Worm (Caenorhabditis elegans) whole organism, midembryonic: ENCODE data around the gene C36E6.8.

Experiments used
- T22C8.4 ChIP-seq: fragments of 200-800 bp; sonication (Bioruptor generic); IDR thresholded peaks from 2 replicates; pipeline ENCODE4 v1.3.6; 2022; ENCODE audit warnings: missing genetic modification characterization, missing compliant biosample characterization
- cog-1 ChIP-seq: sonication (generic microtip); optimal IDR thresholded peaks from 2 replicates; lab custom pipeline; 2016; ENCODE audit warnings: missing genetic modification characterization, missing compliant biosample characterization
- flt-1 ChIP-seq: fragments of 200-800 bp; sonication (Bioruptor generic); IDR thresholded peaks from 2 replicates; pipeline ENCODE4 v1.3.6; 2022; ENCODE audit warnings: missing genetic modification characterization, missing compliant biosample characterization
- klf-2 ChIP-seq: fragments of 200-800 bp; sonication (Bioruptor generic); conservative IDR thresholded peaks from 2 replicates; pipeline ENCODE4 v1.3.6; 2022; ENCODE audit warnings: missing genetic modification reagents, missing genetic modification characterization, missing compliant biosample characterization
- med-1 ChIP-seq: sonication (generic microtip); optimal IDR thresholded peaks from 2 replicates; lab custom pipeline; 2017; ENCODE audit warnings: missing genetic modification characterization, mild to moderate bottlenecking, missing compliant biosample characterization, antibody characterized with exemption, missing genetic modification reagents; ENCODE audit not compliant: insufficient read depth
- ref-1 ChIP-seq: fragments of 200-800 bp; sonication (Bioruptor generic); conservative IDR thresholded peaks from 2 replicates; pipeline ENCODE4 v1.3.6; 2022; ENCODE audit warnings: missing genetic modification reagents, missing genetic modification characterization, missing compliant biosample characterization
- tab-1 ChIP-seq: fragments of 200-800 bp; sonication (Bioruptor generic); IDR thresholded peaks from 2 replicates; pipeline ENCODE4 v1.3.6; 2022; ENCODE audit warnings: missing genetic modification characterization, missing compliant biosample characterization
- ztf-23 ChIP-seq: fragments of 200-800 bp; sonication (Bioruptor generic); IDR thresholded peaks from 2 replicates; pipeline ENCODE4 v1.3.6; 2022; ENCODE audit warnings: missing genetic modification reagents, missing genetic modification characterization, missing compliant biosample characterization
- ztf-29 ChIP-seq: fragments of 200-800 bp; sonication (Bioruptor generic); IDR thresholded peaks from 2 replicates; pipeline ENCODE4 v1.3.6; 2022; ENCODE audit warnings: missing genetic modification reagents, missing genetic modification characterization, missing compliant biosample characterization

C36E6.8 gene

DNA sequence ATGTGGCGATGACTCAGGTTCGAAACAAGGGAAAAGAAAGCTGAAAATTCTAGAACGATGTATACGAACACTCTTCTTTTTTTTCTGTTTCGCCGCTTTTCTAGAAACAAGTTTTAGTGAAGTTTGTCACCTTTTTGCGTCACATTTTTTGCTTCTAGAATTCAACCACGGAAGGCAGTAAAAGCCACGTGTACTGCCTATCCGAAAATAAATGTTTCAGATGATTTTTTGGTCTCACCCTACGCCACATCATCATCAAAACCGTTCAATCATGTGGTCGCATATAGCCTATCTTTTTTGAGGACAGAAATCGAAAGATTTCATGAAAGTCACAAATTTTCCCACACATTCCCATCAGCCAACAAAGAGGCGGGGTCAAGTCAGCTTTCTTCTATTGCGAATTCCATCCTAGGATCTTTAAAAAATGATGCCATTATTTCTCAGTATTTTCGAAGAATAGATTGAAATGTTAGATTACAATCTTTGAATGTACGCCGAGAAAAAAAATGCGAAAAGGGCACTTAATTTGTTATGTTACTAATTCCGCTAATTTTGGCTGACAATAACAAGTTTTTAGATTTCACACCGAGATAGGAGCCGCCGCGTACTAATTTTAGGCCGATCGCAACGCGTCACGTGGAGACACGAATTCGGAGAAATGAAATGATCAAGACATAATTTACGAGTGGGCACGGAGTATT is 14.4 kb upstream of the C36E6.8 start:
- TF ChIP-seq ztf-29 (GFP tag; lab: Robert Waterston, UW) (no peak), T22C8.4 (GFP tag; lab: Robert Waterston, UW) (no peak), cog-1 (tag; lab: Kevin White, UChicago) (no peak), ztf-23 (no peak), flt-1 (GFP tag; lab: Robert Waterston, UW) (no peak)

- TF ChIP-seq tab-1 (GFP tag; lab: Robert Waterston, UW) (no peak), ztf-29 (GFP tag; lab: Robert Waterston, UW) (no peak), klf-2 (GFP tag; lab: Robert Waterston, UW) (no peak), cog-1 (tag; lab: Kevin White, UChicago) (no peak), T22C8.4 (GFP tag; lab: Robert Waterston, UW) (no peak)
Measured at ce11 chrX:17424595-17424913, 13.9 kb upstream of the C36E6.8 start.

ce11 chrX:17426712-17427111 is 11.8 kb upstream of the C36E6.8 start:
- no peak for TF ChIP-seq klf-2 (GFP tag; lab: Robert Waterston, UW)
- no peak for TF ChIP-seq ref-1 (GFP tag; lab: Robert Waterston, UW)
- no peak for TF ChIP-seq med-1
- no peak for TF ChIP-seq tab-1 (GFP tag; lab: Robert Waterston, UW)
- TF ChIP-seq T22C8.4 (GFP tag; lab: Robert Waterston, UW) = no peak

DNA sequence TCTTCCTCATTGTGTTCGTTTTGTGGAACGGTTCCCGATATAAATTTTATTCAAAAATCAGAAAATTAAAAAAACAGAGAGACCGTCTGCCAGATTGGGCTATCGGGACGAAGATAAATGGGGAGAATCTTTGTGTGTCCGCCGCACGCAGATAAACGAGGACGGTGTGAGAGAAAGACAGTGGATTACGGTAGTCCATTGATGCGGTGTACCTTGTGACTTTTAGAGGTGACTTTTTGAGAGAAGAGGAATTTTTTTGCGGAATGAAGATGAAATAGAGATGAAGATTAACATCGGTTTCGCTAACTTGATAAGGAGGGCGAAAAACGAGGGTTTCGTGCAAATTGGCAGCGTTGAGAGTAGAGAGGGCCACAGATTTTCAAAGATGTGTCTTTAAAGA is 10.7 kb upstream of the C36E6.8 start:
- TF ChIP-seq med-1 (no peak), ref-1 (GFP tag; lab: Robert Waterston, UW) (no peak), klf-2 (GFP tag; lab: Robert Waterston, UW) (no peak), T22C8.4 (GFP tag; lab: Robert Waterston, UW) (no peak), tab-1 (GFP tag; lab: Robert Waterston, UW) (no peak), ztf-23 (no peak), ztf-29 (GFP tag; lab: Robert Waterston, UW) (no peak), cog-1 (tag; lab: Kevin White, UChicago) (no peak), flt-1 (GFP tag; lab: Robert Waterston, UW) (no peak)

DNA sequence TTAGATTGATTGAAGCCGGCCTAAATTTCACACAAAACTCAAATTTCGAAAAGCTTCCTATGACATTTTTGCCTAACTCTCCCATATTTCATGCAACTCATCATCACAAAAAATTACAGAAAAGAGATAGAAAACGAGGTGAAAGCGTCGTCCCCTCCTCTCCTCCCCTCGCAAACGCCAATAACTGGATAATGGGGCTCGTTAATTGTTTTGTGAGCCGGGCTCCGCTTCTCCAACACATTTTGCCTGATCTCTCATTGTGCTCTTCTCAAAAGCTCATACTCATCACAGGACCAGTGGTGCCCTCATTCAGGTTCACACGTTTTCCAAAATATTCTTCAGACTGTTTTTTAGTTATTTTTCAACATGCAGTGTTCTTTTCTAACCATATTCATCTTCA is 9.7 kb upstream of the C36E6.8 start, which contains the start of gene pbo-6:
TSS of gene pbo-6 (plus strand) at position 240 of the 400 bp plus-strand sequence.
- TF ChIP-seq klf-2 (GFP tag; lab: Robert Waterston, UW) = no peak
- no peak for TF ChIP-seq ztf-23
- TF ChIP-seq T22C8.4 (GFP tag; lab: Robert Waterston, UW) = no peak
- no peak for TF ChIP-seq flt-1 (GFP tag; lab: Robert Waterston, UW)
- no peak for TF ChIP-seq tab-1 (GFP tag; lab: Robert Waterston, UW)
- no peak for TF ChIP-seq ref-1 (GFP tag; lab: Robert Waterston, UW)
- no peak for TF ChIP-seq med-1
- TF ChIP-seq ztf-29 (GFP tag; lab: Robert Waterston, UW) = no peak
- no peak for TF ChIP-seq cog-1 (tag; lab: Kevin White, UChicago)

DNA sequence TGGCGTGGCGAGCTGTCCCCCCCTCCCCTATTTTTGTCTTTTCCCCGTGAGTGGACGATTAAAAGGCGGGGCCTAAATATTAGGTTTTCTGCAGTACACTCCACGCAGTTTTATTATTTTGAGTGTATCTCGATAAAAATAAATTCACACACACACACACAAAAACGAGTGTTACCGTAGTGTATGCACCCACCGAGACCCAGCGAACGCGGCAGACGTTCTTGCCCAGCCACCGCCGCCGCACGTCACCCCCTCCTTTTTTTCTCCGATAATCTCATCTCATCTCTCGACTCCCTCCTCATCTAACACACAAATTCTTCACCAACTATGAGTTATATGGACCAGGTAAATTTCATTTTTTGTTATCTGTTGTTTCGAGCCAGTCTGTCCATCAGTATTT is 4.3 kb upstream of the C36E6.8 start, which contains the start of gene fubl-3:
TSS of gene fubl-3 (plus strand) at position 212 of the 400 bp plus-strand sequence.
- no peak for TF ChIP-seq klf-2 (GFP tag; lab: Robert Waterston, UW)
- peak; percentile 28; the same call in 1 of the 2 replicates for TF ChIP-seq flt-1 (GFP tag; lab: Robert Waterston, UW)

DNA sequence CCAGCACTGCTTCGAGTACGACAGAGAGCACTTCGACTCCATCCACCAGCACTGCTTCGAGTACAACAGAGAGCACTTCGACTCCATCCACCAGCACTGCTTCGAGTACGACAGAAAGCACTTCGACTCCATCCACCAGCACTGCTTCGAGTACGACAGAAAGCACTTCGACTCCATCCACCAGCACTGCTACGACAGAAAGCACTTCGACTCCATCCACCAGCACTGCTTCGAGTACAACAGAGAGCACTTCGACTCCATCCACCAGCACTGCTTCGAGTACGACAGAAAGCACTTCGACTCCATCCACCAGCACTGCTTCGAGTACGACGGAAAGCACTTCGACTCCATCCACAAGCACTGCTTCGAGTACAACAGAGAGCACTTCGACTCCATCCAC is 4.1 kb downstream of the C36E6.8 start:
- TF ChIP-seq tab-1 (GFP tag; lab: Robert Waterston, UW) (peak; percentile 81), T22C8.4 (GFP tag; lab: Robert Waterston, UW) (peak; percentile 47; the same call in 1 of the 2 replicates), ref-1 (GFP tag; lab: Robert Waterston, UW) (0 out of 2 replicates have a peak, but pooled peaks have one; percentile 25)

DNA sequence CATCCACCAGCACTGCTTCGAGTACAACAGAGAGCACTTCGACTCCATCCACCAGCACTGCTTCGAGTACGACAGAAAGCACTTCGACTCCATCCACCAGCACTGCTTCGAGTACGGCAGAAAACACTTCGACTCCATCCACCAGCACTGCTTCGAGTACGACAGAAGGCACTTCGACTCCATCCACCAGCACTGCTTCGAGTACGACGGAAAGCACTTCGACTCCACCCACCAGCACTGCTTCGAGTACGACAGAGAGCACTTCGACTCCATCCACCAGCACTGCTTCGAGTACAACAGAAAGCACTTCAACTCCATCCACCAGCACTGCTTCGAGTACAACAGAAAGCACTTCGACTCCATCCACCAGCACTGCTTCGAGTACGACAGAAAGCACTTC is 6.2 kb downstream of the C36E6.8 start:
- TF ChIP-seq ref-1 (GFP tag; lab: Robert Waterston, UW) = 0 out of 2 replicates have a peak, but pooled peaks have one; percentile 35
- peak; percentile 48 for TF ChIP-seq T22C8.4 (GFP tag; lab: Robert Waterston, UW)
- TF ChIP-seq tab-1 (GFP tag; lab: Robert Waterston, UW) = peak; percentile 78
- 0 out of 2 replicates have a peak, but pooled peaks have one; percentile 19 for TF ChIP-seq flt-1 (GFP tag; lab: Robert Waterston, UW)
- 0 out of 2 replicates have a peak, but pooled peaks have one; percentile 48 for TF ChIP-seq klf-2 (GFP tag; lab: Robert Waterston, UW)
- TF ChIP-seq ztf-23 = peak; percentile 23

ce11 chrX:17451410-17451809 is 12.9 kb downstream of the C36E6.8 start, which contains the start of gene C36E6.2:
TSS of gene C36E6.2 (plus strand) at chrX:17451670.
- TF ChIP-seq klf-2 (GFP tag; lab: Robert Waterston, UW) = no peak
- TF ChIP-seq flt-1 (GFP tag; lab: Robert Waterston, UW) = peak; percentile 42; the same call in 1 of the 2 replicates
- TF ChIP-seq ref-1 (GFP tag; lab: Robert Waterston, UW) = peak; percentile 87
- TF ChIP-seq cog-1 (tag; lab: Kevin White, UChicago) = peak; percentile 59
- no peak for TF ChIP-seq T22C8.4 (GFP tag; lab: Robert Waterston, UW)
- peak; percentile 52; the same call in 1 of the 2 replicates for TF ChIP-seq ztf-29 (GFP tag; lab: Robert Waterston, UW)

- TF ChIP-seq T22C8.4 (GFP tag; lab: Robert Waterston, UW) (no peak), cog-1 (tag; lab: Kevin White, UChicago) (peak; percentile 44)
Measured at ce11 chrX:17456536-17457165, 18.2 kb downstream of the C36E6.8 start, which contains the start of gene mlc-2. TSS of gene mlc-2 (minus strand) at chrX:17456586.
